Worm (Caenorhabditis elegans) whole organism, L4 larva: ENCODE data around the gene fkb-1.

Experiments
- ZK546.5 ChIP-seq, 2 experiments: sonication (generic microtip); optimal IDR thresholded peaks; 2 replicates each; lab custom pipeline; 2017; ENCODE audit warnings: missing biosample characterization in 2 of 2, missing genetic modification characterization in 2 of 2
- arid-1 ChIP-seq: fragments of 200-800 bp; sonication (Bioruptor generic); conservative IDR thresholded peaks from 2 replicates; pipeline ENCODE4 v1.3.6; 2022; ENCODE audit warnings: missing genetic modification reagents, missing genetic modification characterization, missing compliant biosample characterization
- ceh-44 ChIP-seq: fragments of 200-800 bp; sonication (Bioruptor generic); IDR thresholded peaks from 2 replicates; pipeline ENCODE4 v1.3.6; 2022; ENCODE audit warnings: missing genetic modification reagents, missing genetic modification characterization, missing compliant biosample characterization
- egl-27 ChIP-seq: sonication (generic microtip); optimal IDR thresholded peaks from 3 replicates; lab custom pipeline; 2017; ENCODE audit warnings: missing biosample characterization, missing genetic modification reagents, missing genetic modification characterization
- fos-1 ChIP-seq: fragments of 150-350 bp; optimal IDR thresholded peaks from 2 replicates; lab custom pipeline; 2014; ENCODE audit warnings: missing biosample characterization, missing genetic modification characterization
- lin-1 ChIP-seq: fragments of 200-800 bp; sonication (Bioruptor generic); IDR thresholded peaks from 2 replicates; pipeline ENCODE4 v1.3.6; 2022; ENCODE audit warnings: missing genetic modification reagents, missing genetic modification characterization, missing compliant biosample characterization
- nhr-11 ChIP-seq: fragments of 150-350 bp; optimal IDR thresholded peaks from 2 replicates; lab custom pipeline; 2014; ENCODE audit warnings: missing biosample characterization, missing genetic modification characterization
- nhr-76 ChIP-seq: fragments of 150-350 bp; optimal IDR thresholded peaks from 2 replicates; lab custom pipeline; 2014; ENCODE audit warnings: missing biosample characterization, missing genetic modification characterization
- nhr-77 ChIP-seq: fragments of 150-350 bp; optimal IDR thresholded peaks from 2 replicates; lab custom pipeline; 2014; ENCODE audit warnings: missing biosample characterization, missing genetic modification characterization
- unc-130 ChIP-seq: sonication (generic microtip); optimal IDR thresholded peaks from 2 replicates; lab custom pipeline; 2016; ENCODE audit warnings: missing genetic modification reagents, missing genetic modification characterization, missing compliant biosample characterization
- unc-39 ChIP-seq: sonication (generic microtip); optimal IDR thresholded peaks from 2 replicates; lab custom pipeline; 2017; ENCODE audit warnings: missing biosample characterization, missing genetic modification characterization
- unc-62 ChIP-seq, 3 experiments: fragments of 150-350 bp in 1 of 3; sonication (generic microtip); optimal IDR thresholded peaks in 2 of 3; peaks in 1 of 3; 1 replicate in 1 of 3; 2 replicates in 2 of 3; lab custom pipeline; 2014 to 2017; ENCODE audit warnings: missing biosample characterization in 3 of 3, missing genetic modification characterization in 3 of 3, missing genetic modification reagents in 3 of 3, missing genotype in 1 of 3
- ztf-11 ChIP-seq: fragments of 150-350 bp; optimal IDR thresholded peaks from 2 replicates; lab custom pipeline; 2014; ENCODE audit warnings: missing biosample characterization, missing genetic modification characterization

ce11 chrIV:11078482-11078881 is 42.1 kb downstream of the fkb-1 start, which contains the start of gene Y5F2A.4:
- TF ChIP-seq fos-1 (tag; lab: Kevin White, UChicago) (no peak), unc-62 (GFP tag; optimal IDR thresholded peaks at IDR 0.05 in 1 of 2; lab: Kevin White, UChicago) (no peak), unc-62 (tag; optimal IDR thresholded peaks at IDR 0.05; lab: Kevin White, UChicago) (no peak), egl-27 (no peak), arid-1 (no peak), ztf-11 (no peak), nhr-77 (tag; lab: Kevin White, UChicago) (no peak), nhr-11 (tag; lab: Kevin White, UChicago) (no peak), ceh-44 (GFP tag; lab: Robert Waterston, UW) (no peak), unc-39 (tag; lab: Kevin White, UChicago) (no peak), lin-1 (GFP tag; lab: Robert Waterston, UW) (no peak), nhr-76 (tag; lab: Kevin White, UChicago) (no peak), unc-130 (GFP tag; lab: Kevin White, UChicago) (no peak), ZK546.5 (tag; optimal IDR thresholded peaks at IDR 0.05; lab: Kevin White, UChicago) (no peak)
